Fruit fly (Drosophila melanogaster) whole organism, wandering third instar larva: ENCODE measurements around the gene grnd.

Experiments
- CG9705 ChIP-seq: fragments of 200-800 bp; sonication (Bioruptor generic); optimal IDR thresholded peaks from 2 replicates; lab custom pipeline; 2018; ENCODE audit warnings: missing biosample characterization, mild to moderate bottlenecking, missing genetic modification characterization
- Dfd ChIP-seq: fragments of >200 bp; optimal IDR thresholded peaks from 2 replicates; lab custom pipeline; 2017; ENCODE audit warnings: missing biosample characterization, missing genetic modification characterization
- Dif ChIP-seq: fragments of 200-275, 200-300 bp; sonication (Bioruptor generic); optimal IDR thresholded peaks from 2 replicates; lab custom pipeline; 2018; ENCODE audit warnings: missing biosample characterization, missing genetic modification characterization; ENCODE audit not compliant: partially characterized antibody
- Hnf4 ChIP-seq: fragments of 200-800 bp; sonication (Bioruptor generic); optimal IDR thresholded peaks from 2 replicates; lab custom pipeline; 2016; ENCODE audit warnings: missing biosample characterization, mild to moderate bottlenecking, missing genetic modification characterization
- Hr78 ChIP-seq: fragments of >200 bp; optimal IDR thresholded peaks from 2 replicates; lab custom pipeline; 2017; ENCODE audit warnings: missing biosample characterization, missing genetic modification characterization
- OdsH ChIP-seq: fragments of 200-800 bp; sonication (Bioruptor generic); optimal IDR thresholded peaks from 2 replicates; lab custom pipeline; 2016; ENCODE audit warnings: missing biosample characterization, mild to moderate bottlenecking, missing genetic modification characterization
- dsf ChIP-seq: sonication (Bioruptor generic); optimal IDR thresholded peaks from 2 replicates; lab custom pipeline; 2016; ENCODE audit warnings: missing biosample characterization, missing genetic modification characterization, borderline replicate concordance
- ey ChIP-seq: fragments of 200-800 bp; sonication (Bioruptor generic); optimal IDR thresholded peaks from 2 replicates; lab custom pipeline; 2016; ENCODE audit warnings: missing biosample characterization, missing genetic modification characterization
- foxo ChIP-seq, 2 experiments: fragments of 200-800 bp; sonication (Bioruptor generic); optimal IDR thresholded peaks; 2 replicates in 1 of 2; 3 replicates in 1 of 2; lab custom pipeline; 2016 to 2017; ENCODE audit warnings: missing biosample characterization in 2 of 2, missing genetic modification characterization in 2 of 2
- h ChIP-seq: fragments of 200-800 bp; sonication (Bioruptor generic); optimal IDR thresholded peaks from 3 replicates; lab custom pipeline; 2016; ENCODE audit warnings: missing biosample characterization, mild to moderate bottlenecking, missing genetic modification characterization
- jim ChIP-seq: fragments of 175-275, 200-325 bp; sonication (Bioruptor generic); optimal IDR thresholded peaks from 2 replicates; lab custom pipeline; 2016; ENCODE audit warnings: missing biosample characterization, mild to moderate bottlenecking, missing genetic modification characterization
- pan ChIP-seq: fragments of >200 bp; optimal IDR thresholded peaks from 2 replicates; lab custom pipeline; 2017
- tai ChIP-seq: sonication (Bioruptor generic); optimal IDR thresholded peaks from 2 replicates; lab custom pipeline; 2016; ENCODE audit warnings: missing biosample characterization, missing genetic modification characterization
- usp ChIP-seq: fragments of >200 bp; optimal IDR thresholded peaks from 2 replicates; lab custom pipeline; 2017; ENCODE audit warnings: missing biosample characterization, missing genetic modification characterization

DNA sequence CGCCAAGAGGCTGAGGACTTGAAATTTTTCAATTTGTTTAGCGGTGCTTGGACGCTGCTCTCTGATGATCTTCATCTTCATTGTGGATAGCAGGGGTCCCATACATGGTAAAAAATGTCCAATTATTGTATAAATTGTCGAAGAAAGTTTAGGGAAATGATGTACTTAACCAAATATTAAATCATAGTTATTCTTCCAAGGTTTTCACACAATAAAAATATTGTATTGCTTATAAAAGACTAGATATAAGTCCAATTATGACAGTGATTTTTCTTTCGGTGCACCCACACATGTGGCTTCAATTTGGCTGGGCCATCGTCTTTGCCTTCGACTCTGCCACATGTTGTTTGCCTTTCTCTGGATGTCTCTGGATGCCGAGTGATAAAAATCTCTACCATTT, 19.7 kb downstream of the grnd start:
- TF ChIP-seq tai (GFP tag; lab: Kevin White, UChicago) (no peak), usp (GFP tag; lab: Kevin White, UChicago) (no peak), dsf (GFP tag; lab: Kevin White, UChicago) (no peak), Hr78 (GFP tag; lab: Kevin White, UChicago) (no peak), jim (GFP tag; lab: Kevin White, UChicago) (no peak), pan (no peak), foxo (GFP tag; optimal IDR thresholded peaks at IDR 0.05; lab: Kevin White, UChicago) (peak in 1 of 2 experiments; percentile 22), Dif (GFP tag; lab: Kevin White, UChicago) (no peak), Dfd (no peak), ey (GFP tag; lab: Kevin White, UChicago) (peak; percentile 29), OdsH (GFP tag; lab: Kevin White, UChicago) (no peak), h (GFP tag; lab: Kevin White, UChicago) (peak; percentile 28), Hnf4 (GFP tag; lab: Kevin White, UChicago) (no peak), CG9705 (no peak)
